Fruit fly (Drosophila melanogaster): Measurements from ENCODE around the gene SelR.
A peak's percentile ranks its signal among the peaks of the same experiment; 100 is the strongest.

The SelR gene

dm6 chr3R:10872148-10872783 lies 3.8 kb upstream of the SelR start, which contains the start of gene Fdh:
Fdh (minus strand) TSS chr3R:10872381.
- TF ChIP-seq esn (GFP tag; optimal IDR thresholded peaks at IDR 0.05) (peak; percentile 70), spab (GFP tag; optimal IDR thresholded peaks at IDR 0.05) (no peak), cyc (GFP tag; optimal IDR thresholded peaks at IDR 0.05) (no peak), Ets21C (GFP tag; optimal IDR thresholded peaks at IDR 0.05) (no peak), fd59A (GFP tag; optimal IDR thresholded peaks at IDR 0.05) (peak; percentile 26), achi (GFP tag; optimal IDR thresholded peaks at IDR 0.05) (peak; percentile 51), pdm3 (GFP tag; optimal IDR thresholded peaks at IDR 0.05) (no peak), Sox15 (GFP tag; optimal IDR thresholded peaks at IDR 0.05) (no peak), CG16779 (tag; optimal IDR thresholded peaks at IDR 0.05) (peak; percentile 31), eg (GFP tag; IDR thresholded peaks at IDR 0.05) (peak; percentile 40; the same call in 1 of the 3 replicates), lz (GFP tag; optimal IDR thresholded peaks at IDR 0.05) (peak; percentile 66), CG10631 (GFP tag; optimal IDR thresholded peaks at IDR 0.05) (no peak), fd85E (GFP tag; optimal IDR thresholded peaks at IDR 0.05) (no peak), CG3919 (GFP tag; optimal IDR thresholded peaks at IDR 0.05) (peak; percentile 48), CG31627 (GFP tag; optimal IDR thresholded peaks at IDR 0.05) (peak; percentile 50), Lpt (GFP tag; optimal IDR thresholded peaks at IDR 0.05) (peak; percentile 44), salr (GFP tag; optimal IDR thresholded peaks at IDR 0.05) (no peak), CG3032 (tag; optimal IDR thresholded peaks at IDR 0.05) (peak; percentile 54), Eip75B (GFP tag; optimal IDR thresholded peaks at IDR 0.05) (peak; percentile 60), CG6792 (GFP tag; optimal IDR thresholded peaks at IDR 0.05) (peak; percentile 46), svp (GFP tag) (peak; percentile 79), CG8319 (GFP tag; optimal IDR thresholded peaks at IDR 0.05) (no peak), net (GFP tag; optimal IDR thresholded peaks at IDR 0.05) (no peak), OdsH (GFP tag; optimal IDR thresholded peaks at IDR 0.05) (peak; percentile 56), CG15336 (GFP tag; IDR thresholded peaks at IDR 0.05) (peak; percentile 68), Hr4 (GFP tag; optimal IDR thresholded peaks at IDR 0.05) (peak; percentile 54), Eip93F (GFP tag; optimal IDR thresholded peaks at IDR 0.05) (peak; percentile 44), CG11294 (GFP tag; IDR thresholded peaks at IDR 0.05) (no peak), Smox (GFP tag; optimal IDR thresholded peaks at IDR 0.05) (no peak), Hr38 (GFP tag; optimal IDR thresholded peaks at IDR 0.05) (no peak), Eip78C (GFP tag) (peak; percentile 89), ss (GFP tag; optimal IDR thresholded peaks at IDR 0.05) (peak; percentile 40 to 49), acj6 (GFP tag; optimal IDR thresholded peaks at IDR 0.05) (peak; percentile 63), Met (GFP tag; optimal IDR thresholded peaks at IDR 0.05) (no peak), CG6276 (GFP tag; optimal IDR thresholded peaks at IDR 0.05) (no peak), Gug (GFP tag; IDR thresholded peaks at IDR 0.05) (no peak), dsx (GFP tag; optimal IDR thresholded peaks at IDR 0.05; ENCODE audit: poor library complexity, severe bottlenecking) (peak; percentile 21), CG4318 (GFP tag; optimal IDR thresholded peaks at IDR 0.05) (no peak), CG11902 (GFP tag; optimal IDR thresholded peaks at IDR 0.05) (no peak), CG34406 (GFP tag; optimal IDR thresholded peaks at IDR 0.05) (peak; percentile 54), dac (GFP tag; optimal IDR thresholded peaks at IDR 0.05) (no peak), Hr39 (GFP tag; optimal IDR thresholded peaks at IDR 0.05) (peak; percentile 40), CG8119 (GFP tag; IDR thresholded peaks at IDR 0.05) (peak; percentile 43; the same call in 2 of the 3 replicates), CG6854 (GFP tag; optimal IDR thresholded peaks at IDR 0.05) (peak; percentile 58), vri (GFP tag; optimal IDR thresholded peaks at IDR 0.05) (peak; percentile 32), CG8632 (GFP tag; optimal IDR thresholded peaks at IDR 0.05) (peak; percentile 22), Sox14 (GFP tag; optimal IDR thresholded peaks at IDR 0.05) (peak; percentile 31), CG10669 (GFP tag; optimal IDR thresholded peaks at IDR 0.05) (peak; percentile 45), CG1621 (tag; optimal IDR thresholded peaks at IDR 0.05) (peak; percentile 18), CG6163 (GFP tag; IDR thresholded peaks at IDR 0.05) (peak; percentile 50; the same call in 1 of the 3 replicates), CG7368 (GFP tag; optimal IDR thresholded peaks at IDR 0.05) (peak; percentile 18), Blimp-1 (GFP tag; optimal IDR thresholded peaks at IDR 0.05) (no peak)

All from whole organism, prepupa.